Fruit fly (Drosophila melanogaster) whole organism, embryonic: Measurements from ENCODE around the gene CG42784.

ENCODE experiments used
- ATbp ChIP-seq: fragments of 200-800 bp; sonication (Bioruptor generic); optimal IDR thresholded peaks from 2 replicates; lab custom pipeline; 2017; ENCODE audit warnings: missing biosample characterization, mild to moderate bottlenecking, missing genetic modification characterization, missing genetic modification reagents
- Ada2b ChIP-seq: fragments of 200-800 bp; sonication (Bioruptor generic); IDR thresholded peaks from 2 replicates; pipeline ENCODE4 v1.3.6; 2022; ENCODE audit warnings: missing biosample characterization, missing genetic modification characterization
- Antp ChIP-seq: fragments of 200-800 bp; sonication (Bioruptor generic); optimal IDR thresholded peaks from 3 replicates; lab custom pipeline; 2016; ENCODE audit warnings: missing biosample characterization, missing genetic modification characterization
- CG10209 ChIP-seq: fragments of 200-800 bp; sonication (Bioruptor generic); optimal IDR thresholded peaks from 3 replicates; lab custom pipeline; 2017; ENCODE audit warnings: missing biosample characterization, mild to moderate bottlenecking, missing genetic modification characterization, missing genetic modification reagents
- CG11560 ChIP-seq: fragments of 200-800 bp; sonication (Bioruptor generic); IDR thresholded peaks from 3 replicates; pipeline ENCODE4 v1.3.6; 2022; ENCODE audit warnings: missing biosample characterization, missing genetic modification characterization
- CG11695 ChIP-seq: fragments of 200-800 bp; sonication (Bioruptor generic); IDR thresholded peaks from 3 replicates; pipeline ENCODE4 v1.3.6; 2022; ENCODE audit warnings: missing biosample characterization, missing genetic modification characterization
- CG1233 ChIP-seq: fragments of 200-800 bp; sonication (Bioruptor generic); optimal IDR thresholded peaks from 4 replicates; lab custom pipeline; 2018; ENCODE audit warnings: missing biosample characterization, mild to moderate bottlenecking, missing genetic modification characterization
- CG12659 ChIP-seq: fragments of 200-800 bp; sonication (Bioruptor generic); optimal IDR thresholded peaks from 3 replicates; lab custom pipeline; 2017; ENCODE audit warnings: mild to moderate bottlenecking, missing biosample characterization, missing genetic modification reagents, missing genetic modification characterization
- CG13123 ChIP-seq: fragments of 200-800 bp; sonication (Bioruptor generic); optimal IDR thresholded peaks from 2 replicates; lab custom pipeline; 2016; ENCODE audit warnings: missing biosample characterization, missing genetic modification characterization
- CG16863 ChIP-seq: fragments of 200-800 bp; sonication (Bioruptor generic); optimal IDR thresholded peaks from 3 replicates; lab custom pipeline; 2016; ENCODE audit warnings: missing biosample characterization, missing genetic modification characterization
- CG17186 ChIP-seq: fragments of 200-800 bp; sonication (Bioruptor generic); optimal IDR thresholded peaks from 3 replicates; lab custom pipeline; 2017; ENCODE audit warnings: missing biosample characterization, missing genetic modification reagents, missing genetic modification characterization
- CG18599 ChIP-seq: fragments of 200-800 bp; sonication (Bioruptor generic); optimal IDR thresholded peaks from 3 replicates; lab custom pipeline; 2017; ENCODE audit warnings: missing biosample characterization, missing genetic modification characterization, mild to moderate bottlenecking, moderate library complexity, missing genetic modification reagents
- CG18764 ChIP-seq: fragments of 200-800 bp; sonication (Bioruptor generic); optimal IDR thresholded peaks from 3 replicates; lab custom pipeline; 2016; ENCODE audit warnings: missing biosample characterization, missing genetic modification characterization
- CG2120 ChIP-seq: fragments of 200-800 bp; sonication (Bioruptor generic); optimal IDR thresholded peaks from 3 replicates; lab custom pipeline; 2016; ENCODE audit warnings: missing biosample characterization, missing genetic modification characterization
- CG2889 ChIP-seq: fragments of 200-800 bp; sonication (Bioruptor generic); IDR thresholded peaks from 3 replicates; pipeline ENCODE4 v1.3.6; 2022; ENCODE audit warnings: missing biosample characterization, missing genetic modification characterization
- CG30403 ChIP-seq: fragments of 200-800 bp; sonication (Bioruptor generic); optimal IDR thresholded peaks from 3 replicates; lab custom pipeline; 2016; ENCODE audit warnings: missing biosample characterization, missing genetic modification characterization
- CG3065 ChIP-seq: fragments of 200-800 bp; sonication (Bioruptor generic); optimal IDR thresholded peaks from 2 replicates; lab custom pipeline; 2016; ENCODE audit warnings: missing biosample characterization, missing genetic modification characterization
- CG32532 ChIP-seq: fragments of 200-800 bp; sonication (Bioruptor generic); IDR thresholded peaks from 2 replicates; pipeline ENCODE4 v1.3.6; 2022; ENCODE audit warnings: missing biosample characterization, missing genetic modification characterization
- CG34376 ChIP-seq: fragments of 200-800 bp; sonication (Bioruptor generic); optimal IDR thresholded peaks from 2 replicates; lab custom pipeline; 2018; ENCODE audit warnings: missing biosample characterization, mild to moderate bottlenecking, missing genetic modification characterization
- CG34422 ChIP-seq: fragments of 200-800 bp; sonication (Bioruptor generic); IDR thresholded peaks from 3 replicates; pipeline ENCODE4 v1.3.6; 2022; ENCODE audit warnings: missing biosample characterization, missing genetic modification characterization
- CG4617 ChIP-seq: fragments of 200-800 bp; sonication (Bioruptor generic); optimal IDR thresholded peaks from 3 replicates; lab custom pipeline; 2016; ENCODE audit warnings: missing biosample characterization, missing genetic modification characterization, borderline replicate concordance
- CG4730 ChIP-seq: fragments of 200-800 bp; sonication (Bioruptor generic); IDR thresholded peaks from 2 replicates; pipeline ENCODE4 v1.3.6; 2022; ENCODE audit warnings: missing biosample characterization, missing genetic modification characterization
- CG9437 ChIP-seq: fragments of 200-800 bp; sonication (Bioruptor generic); optimal IDR thresholded peaks from 2 replicates; lab custom pipeline; 2018; ENCODE audit warnings: missing biosample characterization, mild to moderate bottlenecking, missing genetic modification characterization
- CG9797 ChIP-seq: fragments of 200-800 bp; sonication (Bioruptor generic); optimal IDR thresholded peaks from 3 replicates; lab custom pipeline; 2018; ENCODE audit warnings: missing biosample characterization, mild to moderate bottlenecking, missing genetic modification characterization
- Doc3 ChIP-seq: fragments of 200-800 bp; sonication (Bioruptor generic); IDR thresholded peaks from 3 replicates; pipeline ENCODE4 v1.3.6; 2022; ENCODE audit warnings: missing biosample characterization, missing genetic modification characterization; ENCODE audit not compliant: partially characterized antibody
- Drgx ChIP-seq: fragments of 200-800 bp; sonication (Bioruptor generic); IDR thresholded peaks from 2 replicates; pipeline ENCODE4 v1.3.6; 2022; ENCODE audit warnings: missing biosample characterization, missing genetic modification characterization
- E2f2 ChIP-seq: fragments of 200-800 bp; sonication (Bioruptor generic); IDR thresholded peaks from 2 replicates; pipeline ENCODE4 v1.3.6; 2022; ENCODE audit warnings: missing biosample characterization, missing genetic modification characterization
- HLH54F ChIP-seq: fragments of 200-800 bp; sonication (Bioruptor generic); optimal IDR thresholded peaks from 3 replicates; lab custom pipeline; 2016; ENCODE audit warnings: missing biosample characterization, missing genetic modification characterization
- Med ChIP-seq: fragments of 200-800 bp; sonication (Bioruptor generic); peaks from one replicate; lab custom pipeline; 2016; ENCODE audit warnings: missing biosample characterization, missing genetic modification characterization, mild to moderate bottlenecking, inconsistent platforms, moderate library complexity
- Oli ChIP-seq: fragments of 200-800 bp; sonication (Bioruptor generic); optimal IDR thresholded peaks from 2 replicates; lab custom pipeline; 2018; ENCODE audit warnings: missing biosample characterization, mild to moderate bottlenecking, missing genetic modification characterization, moderate library complexity
- PHDP ChIP-seq: fragments of 200-800 bp; sonication (Bioruptor generic); optimal IDR thresholded peaks from 3 replicates; lab custom pipeline; 2018; ENCODE audit warnings: missing biosample characterization, mild to moderate bottlenecking, missing genetic modification characterization, moderate library complexity
- Sox100B ChIP-seq: fragments of 200-800 bp; sonication (Bioruptor generic); optimal IDR thresholded peaks from 3 replicates; lab custom pipeline; 2018; ENCODE audit warnings: missing biosample characterization, mild to moderate bottlenecking, missing genetic modification characterization
- Sox102F ChIP-seq: fragments of 200-800 bp; sonication (Bioruptor generic); optimal IDR thresholded peaks from 2 replicates; lab custom pipeline; 2018; ENCODE audit warnings: missing biosample characterization, mild to moderate bottlenecking, missing genetic modification characterization, moderate library complexity
- ab ChIP-seq: fragments of 200-800 bp; sonication (Bioruptor generic); optimal IDR thresholded peaks from 2 replicates; lab custom pipeline; 2016; ENCODE audit warnings: missing biosample characterization, missing genetic modification characterization
- al ChIP-seq: fragments of 200-800 bp; sonication (Bioruptor generic); IDR thresholded peaks from 2 replicates; pipeline ENCODE4 v1.3.6; 2022; ENCODE audit warnings: missing biosample characterization, missing genetic modification characterization
- aop ChIP-seq: fragments of 200-800 bp; sonication (Bioruptor generic); IDR thresholded peaks from 2 replicates; pipeline ENCODE4 v1.3.6; 2022; ENCODE audit warnings: missing biosample characterization, missing genetic modification characterization
- ase ChIP-seq: fragments of 200-800 bp; sonication (Bioruptor generic); IDR thresholded peaks from 3 replicates; pipeline ENCODE4 v1.3.6; 2022; ENCODE audit warnings: missing biosample characterization, missing genetic modification characterization
- bab2 ChIP-seq: fragments of 200-800 bp; sonication (Bioruptor generic); optimal IDR thresholded peaks from 2 replicates; lab custom pipeline; 2016; ENCODE audit warnings: missing biosample characterization, missing genetic modification characterization
- crol ChIP-seq: fragments of 200-800 bp; sonication (Bioruptor generic); IDR thresholded peaks from 2 replicates; pipeline ENCODE4 v1.3.6; 2022; ENCODE audit warnings: missing biosample characterization, missing genetic modification characterization
- ewg ChIP-seq: fragments of 200-800 bp; sonication (Bioruptor generic); optimal IDR thresholded peaks from 3 replicates; lab custom pipeline; 2017; ENCODE audit warnings: mild to moderate bottlenecking, missing biosample characterization, missing genetic modification reagents, missing genetic modification characterization
- hkb ChIP-seq, 2 experiments: fragments of 200-800 bp in 1 of 2; fragments of >200 bp in 1 of 2; sonication (Bioruptor generic) in 1 of 2; IDR thresholded peaks in 1 of 2; optimal IDR thresholded peaks in 1 of 2; 2 replicates each; pipeline versions ENCODE4 v1.3.6 to Lab custom; 2017 to 2022; ENCODE audit warnings: missing biosample characterization in 1 of 2, missing genetic modification characterization in 1 of 2
- lbe ChIP-seq: fragments of 200-800 bp; sonication (Bioruptor generic); optimal IDR thresholded peaks from 2 replicates; lab custom pipeline; 2016; ENCODE audit warnings: missing biosample characterization, mild to moderate bottlenecking, missing genetic modification characterization
- nerfin-1 ChIP-seq: fragments of 200-800 bp; sonication (Bioruptor generic); optimal IDR thresholded peaks from 3 replicates; lab custom pipeline; 2019; ENCODE audit warnings: missing biosample characterization, mild to moderate bottlenecking, missing genetic modification characterization, moderate library complexity
- nom ChIP-seq: fragments of 200-800 bp; sonication (Bioruptor generic); optimal IDR thresholded peaks from 2 replicates; lab custom pipeline; 2017; ENCODE audit warnings: missing biosample characterization, missing genetic modification characterization, mild to moderate bottlenecking, moderate library complexity, missing genetic modification reagents
- ranshi ChIP-seq: fragments of 200-800 bp; sonication (Bioruptor generic); IDR thresholded peaks from 2 replicates; pipeline ENCODE4 v1.3.6; 2022; ENCODE audit warnings: missing biosample characterization, missing genetic modification characterization
- seq ChIP-seq: fragments of 200-800 bp; sonication (Bioruptor generic); IDR thresholded peaks from 2 replicates; pipeline ENCODE4 v1.3.6; 2022; ENCODE audit warnings: missing biosample characterization, missing genetic modification characterization
- sob ChIP-seq: fragments of 200-800 bp; sonication (Bioruptor generic); IDR thresholded peaks from 2 replicates; pipeline ENCODE4 v1.3.6; 2022; ENCODE audit warnings: missing biosample characterization, missing genetic modification characterization
- vvl ChIP-seq: fragments of 200-800 bp; sonication (Bioruptor generic); IDR thresholded peaks from 2 replicates; pipeline ENCODE4 v1.3.6; 2022; ENCODE audit warnings: missing biosample characterization, missing genetic modification characterization

Gene CG42784

dm6 chr2L:13512182-13513032 is 97.2 kb downstream of the CG42784 start (continued):
- TF ChIP-seq CG13123 (GFP tag; lab: Kevin White, UChicago) (no peak), Doc3 (no peak), CG9797 (GFP tag; lab: Kevin White, UChicago) (no peak), Sox102F (GFP tag; lab: Kevin White, UChicago) (peak; percentile 47), lbe (GFP tag; lab: Kevin White, UChicago) (no peak), CG11560 (tag; lab: Robert Waterston, UW) (no peak), CG2889 (GFP tag; lab: Robert Waterston, UW) (peak; percentile 60; the same call in 1 of the 3 replicates), CG10209 (GFP tag; lab: Kevin White, UChicago) (no peak), CG34376 (GFP tag; lab: Kevin White, UChicago) (no peak), CG17186 (no peak), CG18764 (GFP tag; lab: Kevin White, UChicago) (no peak), CG9437 (GFP tag; lab: Kevin White, UChicago) (peak; percentile 45), nerfin-1 (tag; lab: Kevin White, UChicago) (no peak), HLH54F (GFP tag; lab: Kevin White, UChicago) (peak; percentile 10), ranshi (peak; percentile 38; the same call in 1 of the 2 replicates), ATbp (no peak), CG2120 (GFP tag; lab: Kevin White, UChicago) (peak; percentile 52), ase (GFP tag; lab: Robert Waterston, UW) (peak; percentile 23; the same call in 1 of the 3 replicates), CG34422 (peak; percentile 38; the same call in 1 of the 3 replicates), Sox100B (GFP tag; lab: Kevin White, UChicago) (peak; percentile 17), hkb (optimal IDR thresholded peaks at IDR 0.05; lab: Kevin White, UChicago) (no peak), hkb (GFP tag; IDR thresholded peaks at IDR 0.05; lab: Robert Waterston, UW) (peak; percentile 11; the same call in 1 of the 2 replicates), PHDP (tag; lab: Kevin White, UChicago) (peak; percentile 44), Oli (tag; lab: Kevin White, UChicago) (peak; percentile 57), crol (GFP tag; lab: Robert Waterston, UW) (peak; percentile 99), CG12659 (GFP tag; lab: Kevin White, UChicago) (peak; percentile 40), al (GFP tag; lab: Robert Waterston, UW) (0 out of 2 replicates have a peak, but pooled peaks have one; percentile 10), vvl (GFP tag; lab: Robert Waterston, UW) (peak; percentile 30), Ada2b (GFP tag; lab: Robert Waterston, UW) (peak; percentile 44), CG16863 (GFP tag; lab: Kevin White, UChicago) (peak; percentile 16), Drgx (GFP tag; lab: Robert Waterston, UW) (peak; percentile 38; the same call in 1 of the 2 replicates), CG30403 (peak; percentile 31), CG3065 (GFP tag; lab: Kevin White, UChicago) (no peak), CG4617 (GFP tag; lab: Kevin White, UChicago) (no peak), ewg (GFP tag; lab: Kevin White, UChicago) (no peak), CG32532 (GFP tag; lab: Robert Waterston, UW) (peak; percentile 37; the same call in 1 of the 2 replicates), ab (GFP tag; lab: Kevin White, UChicago) (no peak), CG4730 (peak; percentile 37), seq (GFP tag; lab: Robert Waterston, UW) (peak; percentile 45; the same call in 1 of the 2 replicates), aop (GFP tag; lab: Robert Waterston, UW) (no peak), nom (GFP tag; lab: Kevin White, UChicago) (peak; percentile 4), sob (GFP tag; lab: Robert Waterston, UW) (peak; percentile 54), bab2 (GFP tag; lab: Kevin White, UChicago) (peak; percentile 12), CG11695 (peak; percentile 55; the same call in 1 of the 3 replicates), CG18599 (GFP tag; lab: Kevin White, UChicago) (no peak), E2f2 (GFP tag; lab: Robert Waterston, UW) (no peak), Antp (peak; percentile 10), CG1233 (GFP tag; lab: Kevin White, UChicago) (no peak), Med (GFP tag; lab: Kevin White, UChicago) (peak; percentile 84)
